Worm (Caenorhabditis elegans): Measurements from ENCODE around the gene nhr-130.

The nhr-130 gene

ce11 chrV:494284-494683 lies 11.1 kb upstream of the nhr-130 start, which contains the start of gene nhr-131:
Gene nhr-131 (plus strand): TSS chrV:494370.
- no peak for TF ChIP-seq unc-39 (tag; optimal IDR thresholded peaks at IDR 0.05)
- TF ChIP-seq nhr-28 (tag; optimal IDR thresholded peaks at IDR 0.05) = no peak
- peak in 2 of 3 experiments; percentile 33 to 43 for TF ChIP-seq elt-3 (tag; optimal IDR thresholded peaks at IDR 0.05)
- TF ChIP-seq unc-62 (GFP tag; optimal IDR thresholded peaks at IDR 0.05) = no peak
- no peak for TF ChIP-seq nhr-11 (tag; optimal IDR thresholded peaks at IDR 0.05)
- TF ChIP-seq ceh-9 (tag; optimal IDR thresholded peaks at IDR 0.05) = no peak
- no peak for TF ChIP-seq ama-1 (optimal IDR thresholded peaks at IDR 0.05)
- no peak for TF ChIP-seq nhr-237 (tag; optimal IDR thresholded peaks at IDR 0.05)
- no peak for TF ChIP-seq egl-27 (tag; optimal IDR thresholded peaks at IDR 0.05)
- TF ChIP-seq ztf-4 (tag; optimal IDR thresholded peaks at IDR 0.05) = no peak
- no peak for TF ChIP-seq nhr-43 (tag; optimal IDR thresholded peaks at IDR 0.05; ENCODE audit: poor library complexity, severe bottlenecking)
- no peak for TF ChIP-seq sea-2 (GFP tag; optimal IDR thresholded peaks at IDR 0.05)
- TF ChIP-seq mml-1 (tag; optimal IDR thresholded peaks at IDR 0.05) = no peak
- no peak for TF ChIP-seq nhr-25 (tag; optimal IDR thresholded peaks at IDR 0.05)
- TF ChIP-seq elt-1 (tag; optimal IDR thresholded peaks at IDR 0.05) = no peak
- no peak for TF ChIP-seq zag-1 (tag; optimal IDR thresholded peaks at IDR 0.05)
- no peak for TF ChIP-seq snpc-4 (tag; optimal IDR thresholded peaks at IDR 0.05)
- no peak for TF ChIP-seq R02D3.7 (tag; optimal IDR thresholded peaks at IDR 0.05)
- no peak for TF ChIP-seq nfya-1 (tag; optimal IDR thresholded peaks at IDR 0.05; ENCODE audit: insufficient read depth)
- peak; percentile 30 for TF ChIP-seq pqm-1 (tag; optimal IDR thresholded peaks at IDR 0.05)
- TF ChIP-seq daf-12 (tag; optimal IDR thresholded peaks at IDR 0.05) = no peak
- no peak for TF ChIP-seq lin-39 (tag; optimal IDR thresholded peaks at IDR 0.05)
- TF ChIP-seq skn-1 (tag; optimal IDR thresholded peaks at IDR 0.05) = no peak
- peak; percentile 66 for TF ChIP-seq ceh-28 (tag; optimal IDR thresholded peaks at IDR 0.05)
- peak; percentile 70 for TF ChIP-seq elt-2 (tag; optimal IDR thresholded peaks at IDR 0.05)
- no peak for TF ChIP-seq eor-1 (tag; optimal IDR thresholded peaks at IDR 0.05)
- peak; percentile 40 for TF ChIP-seq jun-1 (tag; optimal IDR thresholded peaks at IDR 0.05)
- TF ChIP-seq lin-15B (tag; optimal IDR thresholded peaks at IDR 0.05) = no peak
- TF ChIP-seq fkh-10 (GFP tag; optimal IDR thresholded peaks at IDR 0.05) = no peak
- no peak for TF ChIP-seq nhr-76 (tag; optimal IDR thresholded peaks at IDR 0.05)
- no peak for TF ChIP-seq fkh-2 (tag; optimal IDR thresholded peaks at IDR 0.05)
- no peak for TF ChIP-seq mdl-1 (tag; optimal IDR thresholded peaks at IDR 0.05)
- peak; percentile 47 for TF ChIP-seq pha-4 (tag; optimal IDR thresholded peaks at IDR 0.05)
- no peak for TF ChIP-seq lsy-12 (tag; optimal IDR thresholded peaks at IDR 0.05)
- TF ChIP-seq nhr-77 (tag; optimal IDR thresholded peaks at IDR 0.05) = no peak
- no peak for TF ChIP-seq nhr-12 (tag; optimal IDR thresholded peaks at IDR 0.05)
- TF ChIP-seq egl-5 (tag; optimal IDR thresholded peaks at IDR 0.05) = no peak
- TF ChIP-seq ceh-82 (tag; optimal IDR thresholded peaks at IDR 0.05) = no peak
- no peak for TF ChIP-seq nhr-67 (tag; optimal IDR thresholded peaks at IDR 0.05)
- TF ChIP-seq ZK546.5 (tag; optimal IDR thresholded peaks at IDR 0.05) = no peak
- no peak for TF ChIP-seq tbx-2 (tag; optimal IDR thresholded peaks at IDR 0.05)
- TF ChIP-seq fos-1 (tag; optimal IDR thresholded peaks at IDR 0.05) = no peak
- TF ChIP-seq nhr-23 (tag; optimal IDR thresholded peaks at IDR 0.05) = peak; percentile 30

- no peak for TF ChIP-seq nhr-43 (tag; optimal IDR thresholded peaks at IDR 0.05; ENCODE audit: poor library complexity, severe bottlenecking)
- no peak for TF ChIP-seq nhr-76 (tag; optimal IDR thresholded peaks at IDR 0.05)
- no peak for TF ChIP-seq nhr-23 (tag; optimal IDR thresholded peaks at IDR 0.05)
- no peak for TF ChIP-seq snpc-4 (tag; optimal IDR thresholded peaks at IDR 0.05)
- no peak for TF ChIP-seq elt-3 (tag; optimal IDR thresholded peaks at IDR 0.05)
- no peak for TF ChIP-seq fkh-10 (GFP tag; optimal IDR thresholded peaks at IDR 0.05)
- TF ChIP-seq unc-39 (tag; optimal IDR thresholded peaks at IDR 0.05) = no peak
- no peak for TF ChIP-seq fos-1 (tag; optimal IDR thresholded peaks at IDR 0.05)
- no peak for TF ChIP-seq pqm-1 (tag; optimal IDR thresholded peaks at IDR 0.05)
- TF ChIP-seq nhr-77 (tag; optimal IDR thresholded peaks at IDR 0.05) = no peak
- no peak for TF ChIP-seq ceh-28 (tag; optimal IDR thresholded peaks at IDR 0.05)
- TF ChIP-seq nhr-67 (tag; optimal IDR thresholded peaks at IDR 0.05) = no peak
- no peak for TF ChIP-seq nhr-11 (tag; optimal IDR thresholded peaks at IDR 0.05)
- no peak for TF ChIP-seq nhr-237 (tag; optimal IDR thresholded peaks at IDR 0.05)
- no peak for TF ChIP-seq lsy-12 (tag; optimal IDR thresholded peaks at IDR 0.05)
- TF ChIP-seq hmg-11 (tag; optimal IDR thresholded peaks at IDR 0.05) = no peak
- no peak for TF ChIP-seq tbx-2 (tag; optimal IDR thresholded peaks at IDR 0.05)
- TF ChIP-seq daf-12 (tag; optimal IDR thresholded peaks at IDR 0.05) = no peak
- no peak for TF ChIP-seq ceh-82 (tag; optimal IDR thresholded peaks at IDR 0.05)
- no peak for TF ChIP-seq nhr-28 (tag; optimal IDR thresholded peaks at IDR 0.05)
Measured at ce11 chrV:491432-491831, 8.3 kb upstream of the nhr-130 start, which contains the start of gene str-196. Gene str-196 (plus strand): TSS chrV:491732.

All from whole organism, L3 larva.